Worm (Caenorhabditis elegans): Measurements from ENCODE around the gene hpk-1.
A peak's percentile ranks its signal among the peaks of the same experiment; 100 is the strongest.

Gene hpk-1

DNA sequence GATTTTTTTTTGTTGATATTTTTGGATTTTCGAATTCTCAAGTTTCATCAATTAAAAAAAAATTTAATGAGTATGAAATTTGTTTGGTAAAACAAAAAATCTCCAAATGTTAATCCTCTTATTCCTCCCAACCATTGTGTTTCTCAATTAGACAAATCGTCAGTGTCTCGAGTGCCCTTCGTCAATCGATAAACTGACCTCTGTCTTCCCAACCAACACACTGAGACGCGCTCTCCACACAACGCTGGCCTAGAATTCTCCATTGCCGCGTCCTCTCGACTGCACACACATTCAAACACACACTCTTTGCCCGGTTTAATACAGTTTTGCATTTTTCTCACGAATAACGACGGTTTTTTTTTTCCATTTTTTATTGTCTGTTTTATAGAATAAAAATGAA, 37.7 kb upstream of the hpk-1 start, which contains the start of gene taf-11.1 (continued):
- TF ChIP-seq hlh-11 (tag; optimal IDR thresholded peaks at IDR 0.05): no peak
- TF ChIP-seq daf-16 (GFP tag; optimal IDR thresholded peaks at IDR 0.05): no peak
- TF ChIP-seq daf-16 (tag; optimal IDR thresholded peaks at IDR 0.05): peak; percentile 48

DNA sequence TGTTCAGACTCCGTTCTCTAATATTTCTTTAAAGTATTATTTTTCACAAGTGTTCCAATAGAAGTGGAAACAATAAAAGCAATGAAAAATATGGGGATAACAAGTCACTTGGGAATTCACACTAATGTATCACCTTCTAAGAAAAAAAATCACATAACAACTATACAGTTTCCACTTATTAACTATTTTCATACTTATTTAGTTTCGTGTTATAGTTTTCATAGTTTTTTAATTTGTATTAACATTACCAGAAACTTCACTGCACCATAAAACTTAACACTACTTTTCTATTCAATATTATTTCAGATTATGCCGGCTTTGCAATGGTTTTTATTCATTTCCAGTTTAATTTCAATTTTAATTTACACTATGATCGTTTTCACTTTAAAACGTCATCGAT, 35.0 kb upstream of the hpk-1 start, which contains the start of gene srv-5:
TSS of gene srv-5 (plus strand) at position 301 of the 400 bp plus-strand sequence.
- TF ChIP-seq nhr-28 (tag; optimal IDR thresholded peaks at IDR 0.05) (no peak), nhr-77 (tag; optimal IDR thresholded peaks at IDR 0.05) (no peak), hmg-1.1 (GFP tag; IDR thresholded peaks at IDR 0.05) (no peak), ztf-11 (tag; optimal IDR thresholded peaks at IDR 0.05) (no peak), zip-2 (tag; optimal IDR thresholded peaks at IDR 0.05) (no peak), aly-2 (tag; optimal IDR thresholded peaks at IDR 0.05) (no peak)

DNA sequence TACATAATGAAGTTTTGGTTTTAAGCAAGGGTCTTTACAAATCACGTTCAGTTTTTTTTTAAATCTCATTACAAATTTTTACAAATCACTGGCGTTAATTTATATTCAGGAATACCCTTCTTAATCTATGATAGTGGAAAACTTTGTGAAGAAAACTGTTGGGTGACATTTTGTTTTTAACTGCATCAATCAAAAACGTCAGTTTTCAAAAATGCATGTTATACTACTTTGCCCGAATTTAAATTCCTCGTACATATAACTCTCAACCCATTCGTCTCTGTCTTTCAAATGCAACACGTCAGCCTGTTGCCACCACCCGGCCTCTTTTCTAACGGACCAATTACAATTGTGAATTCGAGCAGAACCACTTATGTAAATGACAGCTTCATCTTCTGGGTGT, 31.9 kb upstream of the hpk-1 start, which contains the start of gene hlh-13:
TSS of gene hlh-13 (plus strand) at position 301 of the 400 bp plus-strand sequence.
- TF ChIP-seq rbr-2 (tag; optimal IDR thresholded peaks at IDR 0.05) (no peak), vab-7 (GFP tag; IDR thresholded peaks at IDR 0.05) (no peak), unc-62 (GFP tag; optimal IDR thresholded peaks at IDR 0.05 in 1 of 2) (peak in 1 of 2 experiments; percentile 68), unc-62 (tag; optimal IDR thresholded peaks at IDR 0.05) (no peak), aly-2 (tag; optimal IDR thresholded peaks at IDR 0.05) (no peak), daf-8 (GFP tag; IDR thresholded peaks at IDR 0.05) (no peak)

DNA sequence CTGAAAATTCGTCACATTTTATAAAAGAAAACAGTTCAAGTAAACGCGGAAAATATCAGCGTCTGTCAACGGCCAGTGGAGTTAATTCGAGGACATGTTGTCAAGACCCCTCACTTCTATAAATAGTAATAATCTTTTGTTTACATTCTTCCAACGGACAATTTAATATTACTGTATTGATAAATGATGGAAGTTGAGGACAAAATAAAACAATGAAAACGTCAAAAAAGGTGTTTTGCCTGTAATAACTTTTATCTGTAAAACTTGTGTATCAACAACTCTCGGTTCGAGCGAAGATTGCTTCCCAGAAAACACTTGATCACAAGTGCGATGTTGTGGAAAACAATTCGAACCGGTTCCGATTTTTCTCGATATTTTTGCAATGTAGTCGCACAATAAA, 31.3 kb upstream of the hpk-1 start:
- TF ChIP-seq hlh-11 (tag; optimal IDR thresholded peaks at IDR 0.05) (peak; percentile 63), ceh-28 (tag; optimal IDR thresholded peaks at IDR 0.05) (no peak), lin-29 (GFP tag; IDR thresholded peaks at IDR 0.05) (no peak), lsy-2 (tag; optimal IDR thresholded peaks at IDR 0.05) (no peak), zip-11 (GFP tag; IDR thresholded peaks at IDR 0.05) (no peak), ZK337.2 (GFP tag; IDR thresholded peaks at IDR 0.05) (no peak), ama-1 (optimal IDR thresholded peaks at IDR 0.05) (no peak), jun-1 (tag; optimal IDR thresholded peaks at IDR 0.05) (no peak), nhr-10 (tag; optimal IDR thresholded peaks at IDR 0.05) (no peak), egl-27 (tag; optimal IDR thresholded peaks at IDR 0.05) (no peak), lin-38 (GFP tag; IDR thresholded peaks at IDR 0.05) (no peak), lim-7 (GFP tag; IDR thresholded peaks at IDR 0.05) (no peak), duxl-1 (tag; optimal IDR thresholded peaks at IDR 0.05; ENCODE audit: poor library complexity) (no peak), snpc-1.2 (GFP tag; IDR thresholded peaks at IDR 0.05) (no peak), mdl-1 (tag; optimal IDR thresholded peaks at IDR 0.05) (no peak), tra-1 (GFP tag; IDR thresholded peaks at IDR 0.05) (no peak), T26A8.4 (GFP tag; IDR thresholded peaks at IDR 0.05) (no peak), F10B5.3 (tag; optimal IDR thresholded peaks at IDR 0.05) (no peak), vab-7 (GFP tag; IDR thresholded peaks at IDR 0.05) (no peak), zfp-3 (GFP tag; conservative IDR thresholded peaks at IDR 0.05) (no peak), aly-2 (tag; optimal IDR thresholded peaks at IDR 0.05) (no peak), nhr-11 (tag; optimal IDR thresholded peaks at IDR 0.05) (no peak), ceh-32 (tag; optimal IDR thresholded peaks at IDR 0.05; ENCODE audit: poor library complexity) (no peak), daf-19 (GFP tag; conservative IDR thresholded peaks at IDR 0.05) (no peak), ctbp-1 (GFP tag; IDR thresholded peaks at IDR 0.05) (no peak), gei-8 (GFP tag; optimal IDR thresholded peaks at IDR 0.05) (no peak), F49E8.2 (tag; optimal IDR thresholded peaks at IDR 0.05; ENCODE audit: borderline replicate concordance) (no peak), zip-2 (tag; optimal IDR thresholded peaks at IDR 0.05) (no peak), mep-1 (tag; optimal IDR thresholded peaks at IDR 0.05) (no peak), arid-1 (GFP tag; conservative IDR thresholded peaks at IDR 0.05) (no peak), attf-4 (tag; optimal IDR thresholded peaks at IDR 0.05) (no peak), nhr-48 (tag; optimal IDR thresholded peaks at IDR 0.05) (peak; percentile 28), aha-1 (tag) (no peak), fos-1 (tag; optimal IDR thresholded peaks at IDR 0.05) (no peak), cey-2 (tag; optimal IDR thresholded peaks at IDR 0.05; ENCODE audit: borderline replicate concordance, insufficient read depth) (no peak), nhr-42 (GFP tag; IDR thresholded peaks at IDR 0.05) (no peak), nhr-25 (tag; optimal IDR thresholded peaks at IDR 0.05; ENCODE audit: borderline replicate concordance, insufficient read depth) (no peak)
